Worm (Caenorhabditis elegans): ENCODE results near the gene F57G8.7.

Gene F57G8.7

ce11 chrV:16297070-16297469 lies 31.9 kb upstream of the F57G8.7 start, which contains the start of gene srbc-83:
TSS of gene srbc-83 (plus strand) at chrV:16297370.
- no peak for TF ChIP-seq jun-1 (tag; optimal IDR thresholded peaks at IDR 0.05)
- TF ChIP-seq nhr-28 (tag; optimal IDR thresholded peaks at IDR 0.05): no peak
- no peak for TF ChIP-seq aha-1 (tag; optimal IDR thresholded peaks at IDR 0.05)

ce11 chrV:16298669-16299068 lies 30.3 kb upstream of the F57G8.7 start, which contains the start of gene srbc-84:
TSS of gene srbc-84 (plus strand) at chrV:16298969.
- TF ChIP-seq hlh-17 (GFP tag; optimal IDR thresholded peaks at IDR 0.05; ENCODE audit: borderline replicate concordance): no peak
- no peak for TF ChIP-seq mab-9 (GFP tag; IDR thresholded peaks at IDR 0.05)
- no peak for TF ChIP-seq alr-1 (tag; optimal IDR thresholded peaks at IDR 0.05; ENCODE audit: borderline replicate concordance)
- no peak for TF ChIP-seq skn-1 (tag; optimal IDR thresholded peaks at IDR 0.05)
- TF ChIP-seq jun-1 (tag; optimal IDR thresholded peaks at IDR 0.05): no peak
- TF ChIP-seq tbx-2 (tag; optimal IDR thresholded peaks at IDR 0.05): no peak
- TF ChIP-seq dsc-1 (tag; optimal IDR thresholded peaks at IDR 0.05): no peak
- no peak for TF ChIP-seq nhr-76 (tag; optimal IDR thresholded peaks at IDR 0.05)
- no peak for TF ChIP-seq nhr-11 (tag; optimal IDR thresholded peaks at IDR 0.05)
- no peak for TF ChIP-seq efl-3 (GFP tag; optimal IDR thresholded peaks at IDR 0.05)
- no peak for TF ChIP-seq zag-1 (tag; optimal IDR thresholded peaks at IDR 0.05)
- TF ChIP-seq unc-130 (tag; optimal IDR thresholded peaks at IDR 0.05): no peak
- no peak for TF ChIP-seq nhr-84 (tag; optimal IDR thresholded peaks at IDR 0.05)
- TF ChIP-seq swsn-7 (tag; optimal IDR thresholded peaks at IDR 0.05): no peak
- no peak for TF ChIP-seq efl-1 (optimal IDR thresholded peaks at IDR 0.05)
- TF ChIP-seq efl-1 (GFP tag; optimal IDR thresholded peaks at IDR 0.05 in 1 of 2): no peak
- no peak for TF ChIP-seq egl-27 (tag; optimal IDR thresholded peaks at IDR 0.05)
- TF ChIP-seq unc-62 (GFP tag; optimal IDR thresholded peaks at IDR 0.05): no peak

ce11 chrV:16299834-16300233 lies 29.1 kb upstream of the F57G8.7 start:
- TF ChIP-seq lin-35 (GFP tag; optimal IDR thresholded peaks at IDR 0.05) (no peak), F16B12.6 (tag; optimal IDR thresholded peaks at IDR 0.05) (peak; percentile 29)

- no peak for TF ChIP-seq vab-15 (tag; optimal IDR thresholded peaks at IDR 0.05)
- TF ChIP-seq aly-2 (tag; optimal IDR thresholded peaks at IDR 0.05): no peak
- TF ChIP-seq efl-3 (GFP tag; optimal IDR thresholded peaks at IDR 0.05): no peak
- TF ChIP-seq unc-98 (GFP tag; IDR thresholded peaks at IDR 0.05): no peak
- no peak for TF ChIP-seq elt-2 (tag; optimal IDR thresholded peaks at IDR 0.05)
- no peak for TF ChIP-seq sup-37 (GFP tag; optimal IDR thresholded peaks at IDR 0.05)
- TF ChIP-seq efl-1 (optimal IDR thresholded peaks at IDR 0.05): no peak
- no peak for TF ChIP-seq efl-1 (GFP tag; optimal IDR thresholded peaks at IDR 0.05 in 1 of 2)
- TF ChIP-seq unc-86 (tag; optimal IDR thresholded peaks at IDR 0.05): no peak
- no peak for TF ChIP-seq lin-15B (tag; optimal IDR thresholded peaks at IDR 0.05)
- TF ChIP-seq xbp-1 (tag; optimal IDR thresholded peaks at IDR 0.05): no peak
- TF ChIP-seq ceh-90 (tag; optimal IDR thresholded peaks at IDR 0.05): no peak
- no peak for TF ChIP-seq egl-27 (tag; optimal IDR thresholded peaks at IDR 0.05)
- no peak for TF ChIP-seq ceh-82 (tag; optimal IDR thresholded peaks at IDR 0.05)
Observed at ce11 chrV:16300276-16300675, 28.7 kb upstream of the F57G8.7 start, which contains the start of gene srbc-82. TSS of gene srbc-82 (plus strand) at chrV:16300576.

- TF ChIP-seq irx-1 (tag; optimal IDR thresholded peaks at IDR 0.05): no peak
- no peak for TF ChIP-seq mdl-1 (tag; optimal IDR thresholded peaks at IDR 0.05)
- no peak for TF ChIP-seq efl-1 (optimal IDR thresholded peaks at IDR 0.05)
- TF ChIP-seq efl-1 (GFP tag; optimal IDR thresholded peaks at IDR 0.05 in 1 of 2): peak in 1 of 2 experiments; percentile 31
- no peak for TF ChIP-seq vab-15 (tag; optimal IDR thresholded peaks at IDR 0.05)
- TF ChIP-seq elt-2 (tag; optimal IDR thresholded peaks at IDR 0.05): peak; percentile 43
- TF ChIP-seq C04F5.9 (tag; optimal IDR thresholded peaks at IDR 0.05): no peak
- TF ChIP-seq egl-27 (tag; optimal IDR thresholded peaks at IDR 0.05): no peak
- TF ChIP-seq egl-13 (tag; optimal IDR thresholded peaks at IDR 0.05): no peak
- TF ChIP-seq Y116A8C.19 (tag; optimal IDR thresholded peaks at IDR 0.05; ENCODE audit: borderline replicate concordance): no peak
- no peak for TF ChIP-seq isw-1 (GFP tag; IDR thresholded peaks at IDR 0.05)
Observed at ce11 chrV:16302439-16302838, 26.5 kb upstream of the F57G8.7 start, which contains the start of the genes C31A11.13 and oac-6. TSS of gene C31A11.13 (minus strand) at chrV:16302551. TSS of gene oac-6 (plus strand) at chrV:16302717.

All from whole organism, L1 larva.